Worm (Caenorhabditis elegans) whole organism, L2 larva: ENCODE measurements around the gene col-88.

Experiments used
- F13H6.1 ChIP-seq: sonication (generic microtip); optimal IDR thresholded peaks from 2 replicates; lab custom pipeline; 2016; ENCODE audit warnings: missing genetic modification characterization, missing compliant biosample characterization
- R02D3.7 ChIP-seq: fragments of 150-350 bp; optimal IDR thresholded peaks from 2 replicates; lab custom pipeline; 2014; ENCODE audit warnings: missing biosample characterization, missing genetic modification characterization
- Y55F3AM.14 ChIP-seq: fragments of 200-800 bp; sonication (Bioruptor generic); optimal IDR thresholded peaks from 2 replicates; lab custom pipeline; 2018; ENCODE audit warnings: mild to moderate bottlenecking, missing genetic modification characterization, missing compliant biosample characterization
- ZK546.5 ChIP-seq: sonication (generic microtip); optimal IDR thresholded peaks from 2 replicates; lab custom pipeline; 2017; ENCODE audit warnings: missing biosample characterization, missing genetic modification characterization
- alr-1 ChIP-seq: fragments of 150-350 bp; optimal IDR thresholded peaks from 2 replicates; lab custom pipeline; 2014; ENCODE audit warnings: missing biosample characterization, missing genetic modification characterization
- aly-2 ChIP-seq: fragments of 150-350 bp; optimal IDR thresholded peaks from 2 replicates; lab custom pipeline; 2014; ENCODE audit warnings: missing biosample characterization, missing genetic modification characterization
- ama-1 ChIP-seq: fragments of 150-350 bp; optimal IDR thresholded peaks from 2 replicates; lab custom pipeline; 2018; ENCODE audit warnings: inconsistent platforms
- blmp-1 ChIP-seq: sonication (generic microtip); optimal IDR thresholded peaks from 2 replicates; lab custom pipeline; 2017; ENCODE audit warnings: missing genetic modification characterization, mild to moderate bottlenecking, missing compliant biosample characterization, antibody characterized with exemption, moderate library complexity; ENCODE audit not compliant: insufficient read depth
- ceh-16 ChIP-seq: fragments of 150-350 bp; optimal IDR thresholded peaks from 2 replicates; lab custom pipeline; 2014; ENCODE audit warnings: missing biosample characterization, missing genetic modification characterization
- ceh-82 ChIP-seq: fragments of 150-350 bp; optimal IDR thresholded peaks from 2 replicates; lab custom pipeline; 2014; ENCODE audit warnings: missing biosample characterization, missing genetic modification characterization
- crh-2 ChIP-seq: sonication (generic microtip); optimal IDR thresholded peaks from 2 replicates; lab custom pipeline; 2017; ENCODE audit warnings: missing biosample characterization, missing genetic modification characterization
- dmd-4 ChIP-seq: sonication (generic microtip); optimal IDR thresholded peaks from 2 replicates; lab custom pipeline; 2017; ENCODE audit warnings: missing biosample characterization, missing genetic modification characterization
- elt-3 ChIP-seq: sonication (generic microtip); optimal IDR thresholded peaks from 2 replicates; lab custom pipeline; 2017; ENCODE audit warnings: missing biosample characterization, missing genetic modification characterization
- fos-1 ChIP-seq: fragments of 150-350 bp; optimal IDR thresholded peaks from 2 replicates; lab custom pipeline; 2014; ENCODE audit warnings: missing biosample characterization, missing genetic modification characterization
- gmeb-1 ChIP-seq: fragments of 150-350 bp; optimal IDR thresholded peaks from 2 replicates; lab custom pipeline; 2014; ENCODE audit warnings: missing biosample characterization, missing genetic modification characterization
- lin-11 ChIP-seq: fragments of 150-350 bp; sonication (generic microtip); optimal IDR thresholded peaks from 2 replicates; lab custom pipeline; 2014; ENCODE audit warnings: missing biosample characterization, missing genetic modification characterization, inconsistent platforms, mixed read lengths
- lin-39 ChIP-seq: fragments of 150-350 bp; optimal IDR thresholded peaks from 2 replicates; lab custom pipeline; 2014; ENCODE audit warnings: missing biosample characterization, missing genetic modification reagents, missing genetic modification characterization
- lsy-2 ChIP-seq, 2 experiments: fragments of 150-350 bp in 1 of 2; sonication (generic microtip) in 1 of 2; optimal IDR thresholded peaks; 2 replicates each; lab custom pipeline; 2014 to 2017; ENCODE audit warnings: missing biosample characterization in 2 of 2, missing genetic modification characterization in 2 of 2
- mab-5 ChIP-seq: fragments of 150-350 bp; optimal IDR thresholded peaks from 2 replicates; lab custom pipeline; 2014; ENCODE audit warnings: missing biosample characterization, missing genetic modification characterization
- mbf-1 ChIP-seq: sonication (generic microtip); optimal IDR thresholded peaks from 2 replicates; lab custom pipeline; 2017; ENCODE audit warnings: missing biosample characterization, missing genetic modification characterization
- mdl-1 ChIP-seq, 2 experiments: fragments of 150-350 bp in 1 of 2; sonication (generic microtip) in 1 of 2; optimal IDR thresholded peaks; 2 replicates each; lab custom pipeline; 2017; ENCODE audit warnings: missing biosample characterization in 2 of 2, missing genetic modification characterization in 2 of 2
- nhr-11 ChIP-seq: fragments of 150-350 bp; optimal IDR thresholded peaks from 2 replicates; lab custom pipeline; 2014; ENCODE audit warnings: missing biosample characterization, missing genetic modification characterization
- nhr-12 ChIP-seq: fragments of 150-350 bp; optimal IDR thresholded peaks from 2 replicates; lab custom pipeline; 2014; ENCODE audit warnings: missing biosample characterization, missing genetic modification characterization
- nhr-129 ChIP-seq: fragments of 150-350 bp; optimal IDR thresholded peaks from 2 replicates; lab custom pipeline; 2014; ENCODE audit warnings: missing biosample characterization, missing genetic modification characterization
- nhr-21 ChIP-seq: fragments of 150-350 bp; optimal IDR thresholded peaks from 2 replicates; lab custom pipeline; 2014; ENCODE audit warnings: missing biosample characterization, missing genetic modification characterization
- nhr-23 ChIP-seq: fragments of 150-350 bp; optimal IDR thresholded peaks from 2 replicates; lab custom pipeline; 2014; ENCODE audit warnings: missing biosample characterization, missing genetic modification reagents, missing genetic modification characterization
- nhr-237 ChIP-seq: fragments of 150-350 bp; optimal IDR thresholded peaks from 2 replicates; lab custom pipeline; 2014; ENCODE audit warnings: missing biosample characterization, missing genetic modification characterization
- nhr-6 ChIP-seq: fragments of 150-350 bp; optimal IDR thresholded peaks from 2 replicates; lab custom pipeline; 2014; ENCODE audit warnings: missing biosample characterization, missing genetic modification characterization
- nhr-77 ChIP-seq: fragments of 150-350 bp; optimal IDR thresholded peaks from 2 replicates; lab custom pipeline; 2014; ENCODE audit warnings: missing biosample characterization, missing genetic modification characterization
- sem-4 ChIP-seq: fragments of 150-350 bp; optimal IDR thresholded peaks from 2 replicates; lab custom pipeline; 2014; ENCODE audit warnings: missing biosample characterization, missing genetic modification reagents, missing genetic modification characterization
- skn-1 ChIP-seq: sonication (generic microtip); optimal IDR thresholded peaks from 2 replicates; lab custom pipeline; 2017; ENCODE audit warnings: missing biosample characterization, missing genetic modification characterization
- sma-9 ChIP-seq, 2 experiments: fragments of 150-350 bp in 1 of 2; sonication (generic microtip) in 1 of 2; optimal IDR thresholded peaks; 2 replicates each; lab custom pipeline; 2014 to 2016; ENCODE audit warnings: missing genetic modification characterization in 2 of 2, mild to moderate bottlenecking in 1 of 2, missing biosample characterization in 1 of 2, missing compliant biosample characterization in 1 of 2, missing genetic modification reagents in 1 of 2, moderate library complexity in 1 of 2
- snpc-4 ChIP-seq: fragments of 150-350 bp; optimal IDR thresholded peaks from 2 replicates; lab custom pipeline; 2014; ENCODE audit warnings: missing biosample characterization, missing genetic modification characterization
- unc-39 ChIP-seq: fragments of 150-350 bp; optimal IDR thresholded peaks from 2 replicates; lab custom pipeline; 2014; ENCODE audit warnings: missing biosample characterization, missing genetic modification characterization
- unc-55 ChIP-seq: fragments of 150-350 bp; sonication (generic microtip); optimal IDR thresholded peaks from 3 replicates; lab custom pipeline; 2014; ENCODE audit warnings: missing biosample characterization, missing genetic modification reagents, missing genetic modification characterization
- unc-62 ChIP-seq: fragments of 150-350 bp; optimal IDR thresholded peaks from 2 replicates; lab custom pipeline; 2014; ENCODE audit warnings: missing biosample characterization, missing genetic modification reagents, missing genetic modification characterization
- zag-1 ChIP-seq: fragments of 150-350 bp; optimal IDR thresholded peaks from 2 replicates; lab custom pipeline; 2014; ENCODE audit warnings: missing biosample characterization, missing genetic modification characterization
- ztf-1 ChIP-seq: fragments of 200-800 bp; sonication (Bioruptor generic); conservative IDR thresholded peaks from 2 replicates; pipeline ENCODE4 v1.3.6; 2022; ENCODE audit warnings: missing genetic modification characterization, missing compliant biosample characterization
- ztf-4 ChIP-seq: fragments of 150-350 bp; optimal IDR thresholded peaks from 2 replicates; lab custom pipeline; 2014; ENCODE audit warnings: missing biosample characterization, missing genetic modification characterization

Gene col-88

DNA sequence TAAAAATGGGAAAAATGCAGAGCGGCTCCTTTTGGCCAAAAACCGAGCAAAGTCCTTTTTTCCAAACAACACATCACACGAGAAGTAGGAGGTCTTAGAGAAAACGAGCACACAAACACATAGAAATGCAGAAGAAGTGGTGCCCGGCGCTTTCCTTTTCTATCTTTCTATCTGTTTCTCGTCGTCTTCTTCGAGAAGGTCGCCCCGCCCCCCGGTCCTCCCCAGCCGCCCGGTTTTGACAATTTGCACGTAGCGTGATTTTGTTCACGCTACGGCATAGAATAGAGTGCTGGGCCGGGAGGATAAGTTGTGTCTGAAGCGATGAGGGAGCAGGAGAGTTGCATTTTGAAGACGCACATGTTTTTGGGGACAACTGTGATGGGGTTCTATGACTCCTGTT is 26.2 kb downstream of the col-88 start (continued):
- TF ChIP-seq zag-1 (tag; lab: Kevin White, UChicago) (no peak), mdl-1 (tag; optimal IDR thresholded peaks at IDR 0.05; lab: Kevin White, UChicago) (no peak), unc-62 (no peak), nhr-6 (tag; lab: Kevin White, UChicago) (no peak), mab-5 (tag; lab: Kevin White, UChicago) (no peak), nhr-12 (tag; lab: Kevin White, UChicago) (no peak), F13H6.1 (tag; lab: Kevin White, UChicago) (peak; percentile 74), unc-55 (peak; percentile 45), aly-2 (tag; lab: Kevin White, UChicago) (no peak), ceh-16 (tag; lab: Kevin White, UChicago) (no peak), snpc-4 (tag; lab: Kevin White, UChicago) (no peak), lsy-2 (tag; optimal IDR thresholded peaks at IDR 0.05; lab: Kevin White, UChicago) (peak in 1 of 2 experiments; percentile 44), nhr-129 (tag; lab: Kevin White, UChicago) (peak; percentile 74), dmd-4 (no peak), lin-39 (no peak), gmeb-1 (no peak), ztf-1 (no peak), nhr-237 (tag; lab: Kevin White, UChicago) (no peak), fos-1 (no peak), sma-9 (GFP tag; optimal IDR thresholded peaks at IDR 0.05; lab: Kevin White, UChicago) (peak; percentile 37), sma-9 (tag; optimal IDR thresholded peaks at IDR 0.05; lab: Kevin White, UChicago) (no peak), skn-1 (tag; lab: Kevin White, UChicago) (no peak), unc-39 (tag; lab: Kevin White, UChicago) (no peak), Y55F3AM.14 (GFP tag; lab: Kevin White, UChicago) (peak; percentile 23), ceh-82 (tag; lab: Kevin White, UChicago) (no peak), sem-4 (tag; lab: Kevin White, UChicago) (peak; percentile 31), nhr-23 (tag; lab: Kevin White, UChicago) (no peak), mbf-1 (no peak)
- TF ChIP-seq, all 48 proteins: peak for 11

DNA sequence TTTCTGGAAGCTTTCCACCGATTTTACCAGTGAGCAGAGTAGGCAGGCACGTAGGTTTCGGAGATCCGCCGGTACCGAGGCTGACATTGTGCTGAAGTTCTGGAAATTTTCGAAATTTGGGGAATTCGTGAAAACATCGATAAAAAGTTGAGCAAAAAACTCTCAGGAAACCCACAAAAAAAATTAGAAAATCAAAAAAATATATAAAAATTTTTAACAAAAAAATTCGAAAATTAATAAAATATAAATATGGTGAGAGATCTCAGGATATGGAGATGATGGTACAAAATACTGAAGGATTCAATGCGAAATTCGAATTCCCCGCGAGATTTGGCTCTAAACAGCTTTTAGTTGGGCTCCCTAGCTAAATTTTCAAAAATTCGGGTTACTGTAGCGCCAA is 28.8 kb downstream of the col-88 start, which contains the start of gene spt-4:
TSS of gene spt-4 (minus strand) at position 101 of the 400 bp plus-strand sequence.
- TF ChIP-seq blmp-1 (tag; lab: Kevin White, UChicago): no peak
- no peak for TF ChIP-seq skn-1 (tag; lab: Kevin White, UChicago)
- TF ChIP-seq ceh-82 (tag; lab: Kevin White, UChicago): no peak
- no peak for TF ChIP-seq nhr-77
- no peak for TF ChIP-seq nhr-21 (tag; lab: Kevin White, UChicago)
- no peak for TF ChIP-seq R02D3.7
- TF ChIP-seq ztf-4 (tag; lab: Kevin White, UChicago): no peak
- no peak for TF ChIP-seq mdl-1 (tag; optimal IDR thresholded peaks at IDR 0.05; lab: Kevin White, UChicago)
- no peak for TF ChIP-seq ceh-16 (tag; lab: Kevin White, UChicago)
- TF ChIP-seq mbf-1: no peak
- no peak for TF ChIP-seq elt-3 (tag; lab: Kevin White, UChicago)
- no peak for TF ChIP-seq dmd-4
- no peak for TF ChIP-seq fos-1
- TF ChIP-seq alr-1 (tag; lab: Kevin White, UChicago): no peak
- no peak for TF ChIP-seq unc-55
- TF ChIP-seq ZK546.5 (tag; lab: Kevin White, UChicago): no peak
- TF ChIP-seq ama-1 (lab: Kevin White, UChicago): no peak

ce11 chrIII:72078-72477 is 31.2 kb downstream of the col-88 start:
- TF ChIP-seq dmd-4: no peak
- no peak for TF ChIP-seq crh-2 (tag; lab: Kevin White, UChicago)
- TF ChIP-seq lin-39: no peak
- TF ChIP-seq ceh-16 (tag; lab: Kevin White, UChicago): no peak
- no peak for TF ChIP-seq sem-4 (tag; lab: Kevin White, UChicago)
- TF ChIP-seq ztf-4 (tag; lab: Kevin White, UChicago): no peak
- no peak for TF ChIP-seq mab-5 (tag; lab: Kevin White, UChicago)
- no peak for TF ChIP-seq nhr-11 (tag; lab: Kevin White, UChicago)
- no peak for TF ChIP-seq fos-1
- TF ChIP-seq gmeb-1: no peak
- TF ChIP-seq, all 48 proteins: peak for 0

- TF ChIP-seq sma-9 (GFP tag; optimal IDR thresholded peaks at IDR 0.05; lab: Kevin White, UChicago) (no peak), sma-9 (tag; optimal IDR thresholded peaks at IDR 0.05; lab: Kevin White, UChicago) (no peak), nhr-23 (tag; lab: Kevin White, UChicago) (no peak), lin-11 (no peak)
- TF ChIP-seq, all 48 proteins: peak for 0
These were observed 43.5 kb downstream of the col-88 start for ce11 chrIII:84372-84771.
